Worm (Caenorhabditis elegans) whole organism, L2 larva: ENCODE data around the gene M04D8.8.

Experiments used
- C34F6.9 ChIP-seq: fragments of 150-350 bp; optimal IDR thresholded peaks from 2 replicates; lab custom pipeline; 2014; ENCODE audit warnings: missing biosample characterization, missing genetic modification characterization
- F13H6.1 ChIP-seq: sonication (generic microtip); optimal IDR thresholded peaks from 2 replicates; lab custom pipeline; 2016; ENCODE audit warnings: missing genetic modification characterization, missing compliant biosample characterization
- R02D3.7 ChIP-seq: fragments of 150-350 bp; optimal IDR thresholded peaks from 2 replicates; lab custom pipeline; 2014; ENCODE audit warnings: missing biosample characterization, missing genetic modification characterization
- Y55F3AM.14 ChIP-seq: fragments of 200-800 bp; sonication (Bioruptor generic); optimal IDR thresholded peaks from 2 replicates; lab custom pipeline; 2018; ENCODE audit warnings: mild to moderate bottlenecking, missing genetic modification characterization, missing compliant biosample characterization
- ZK546.5 ChIP-seq: sonication (generic microtip); optimal IDR thresholded peaks from 2 replicates; lab custom pipeline; 2017; ENCODE audit warnings: missing biosample characterization, missing genetic modification characterization
- alr-1 ChIP-seq: fragments of 150-350 bp; optimal IDR thresholded peaks from 2 replicates; lab custom pipeline; 2014; ENCODE audit warnings: missing biosample characterization, missing genetic modification characterization
- aly-2 ChIP-seq: fragments of 150-350 bp; optimal IDR thresholded peaks from 2 replicates; lab custom pipeline; 2014; ENCODE audit warnings: missing biosample characterization, missing genetic modification characterization
- blmp-1 ChIP-seq: sonication (generic microtip); optimal IDR thresholded peaks from 2 replicates; lab custom pipeline; 2017; ENCODE audit warnings: missing genetic modification characterization, mild to moderate bottlenecking, missing compliant biosample characterization, antibody characterized with exemption, moderate library complexity; ENCODE audit not compliant: insufficient read depth
- crh-2 ChIP-seq: sonication (generic microtip); optimal IDR thresholded peaks from 2 replicates; lab custom pipeline; 2017; ENCODE audit warnings: missing biosample characterization, missing genetic modification characterization
- egl-27 ChIP-seq: sonication (generic microtip); optimal IDR thresholded peaks from 3 replicates; lab custom pipeline; 2017; ENCODE audit warnings: missing biosample characterization, missing genetic modification reagents, missing genetic modification characterization
- elt-1 ChIP-seq: fragments of 150-350 bp; optimal IDR thresholded peaks from 2 replicates; lab custom pipeline; 2014; ENCODE audit warnings: missing biosample characterization, missing genetic modification characterization
- elt-3 ChIP-seq: sonication (generic microtip); optimal IDR thresholded peaks from 2 replicates; lab custom pipeline; 2017; ENCODE audit warnings: missing biosample characterization, missing genetic modification characterization
- fos-1 ChIP-seq: fragments of 150-350 bp; optimal IDR thresholded peaks from 2 replicates; lab custom pipeline; 2014; ENCODE audit warnings: missing biosample characterization, missing genetic modification characterization
- gmeb-1 ChIP-seq: fragments of 150-350 bp; optimal IDR thresholded peaks from 2 replicates; lab custom pipeline; 2014; ENCODE audit warnings: missing biosample characterization, missing genetic modification characterization
- lin-11 ChIP-seq: fragments of 150-350 bp; sonication (generic microtip); optimal IDR thresholded peaks from 2 replicates; lab custom pipeline; 2014; ENCODE audit warnings: missing biosample characterization, missing genetic modification characterization, inconsistent platforms, mixed read lengths
- lin-13 ChIP-seq: fragments of 150-350 bp; optimal IDR thresholded peaks from 2 replicates; lab custom pipeline; 2014; ENCODE audit warnings: missing biosample characterization, missing genetic modification reagents, missing genetic modification characterization
- lin-39 ChIP-seq: fragments of 150-350 bp; optimal IDR thresholded peaks from 2 replicates; lab custom pipeline; 2014; ENCODE audit warnings: missing biosample characterization, missing genetic modification reagents, missing genetic modification characterization
- lsy-2 ChIP-seq, 2 experiments: fragments of 150-350 bp in 1 of 2; sonication (generic microtip) in 1 of 2; optimal IDR thresholded peaks; 2 replicates each; lab custom pipeline; 2014 to 2017; ENCODE audit warnings: missing biosample characterization in 2 of 2, missing genetic modification characterization in 2 of 2
- mab-5 ChIP-seq: fragments of 150-350 bp; optimal IDR thresholded peaks from 2 replicates; lab custom pipeline; 2014; ENCODE audit warnings: missing biosample characterization, missing genetic modification characterization
- mdl-1 ChIP-seq, 2 experiments: fragments of 150-350 bp in 1 of 2; sonication (generic microtip) in 1 of 2; optimal IDR thresholded peaks; 2 replicates each; lab custom pipeline; 2017; ENCODE audit warnings: missing biosample characterization in 2 of 2, missing genetic modification characterization in 2 of 2
- nhr-10 ChIP-seq: sonication (generic microtip); optimal IDR thresholded peaks from 2 replicates; lab custom pipeline; 2017; ENCODE audit warnings: missing biosample characterization, missing genetic modification characterization
- nhr-11 ChIP-seq: fragments of 150-350 bp; optimal IDR thresholded peaks from 2 replicates; lab custom pipeline; 2014; ENCODE audit warnings: missing biosample characterization, missing genetic modification characterization
- nhr-12 ChIP-seq: fragments of 150-350 bp; optimal IDR thresholded peaks from 2 replicates; lab custom pipeline; 2014; ENCODE audit warnings: missing biosample characterization, missing genetic modification characterization
- nhr-129 ChIP-seq: fragments of 150-350 bp; optimal IDR thresholded peaks from 2 replicates; lab custom pipeline; 2014; ENCODE audit warnings: missing biosample characterization, missing genetic modification characterization
- nhr-21 ChIP-seq: fragments of 150-350 bp; optimal IDR thresholded peaks from 2 replicates; lab custom pipeline; 2014; ENCODE audit warnings: missing biosample characterization, missing genetic modification characterization
- nhr-23 ChIP-seq: fragments of 150-350 bp; optimal IDR thresholded peaks from 2 replicates; lab custom pipeline; 2014; ENCODE audit warnings: missing biosample characterization, missing genetic modification reagents, missing genetic modification characterization
- nhr-237 ChIP-seq: fragments of 150-350 bp; optimal IDR thresholded peaks from 2 replicates; lab custom pipeline; 2014; ENCODE audit warnings: missing biosample characterization, missing genetic modification characterization
- sem-4 ChIP-seq: fragments of 150-350 bp; optimal IDR thresholded peaks from 2 replicates; lab custom pipeline; 2014; ENCODE audit warnings: missing biosample characterization, missing genetic modification reagents, missing genetic modification characterization
- skn-1 ChIP-seq: sonication (generic microtip); optimal IDR thresholded peaks from 2 replicates; lab custom pipeline; 2017; ENCODE audit warnings: missing biosample characterization, missing genetic modification characterization
- sma-3 ChIP-seq: sonication (generic microtip); optimal IDR thresholded peaks from 2 replicates; lab custom pipeline; 2016; ENCODE audit warnings: missing genetic modification reagents, missing genetic modification characterization, missing compliant biosample characterization
- sma-9 ChIP-seq, 2 experiments: fragments of 150-350 bp in 1 of 2; sonication (generic microtip) in 1 of 2; optimal IDR thresholded peaks; 2 replicates each; lab custom pipeline; 2014 to 2016; ENCODE audit warnings: missing genetic modification characterization in 2 of 2, mild to moderate bottlenecking in 1 of 2, missing biosample characterization in 1 of 2, missing compliant biosample characterization in 1 of 2, missing genetic modification reagents in 1 of 2, moderate library complexity in 1 of 2
- snpc-4 ChIP-seq: fragments of 150-350 bp; optimal IDR thresholded peaks from 2 replicates; lab custom pipeline; 2014; ENCODE audit warnings: missing biosample characterization, missing genetic modification characterization
- unc-39 ChIP-seq: fragments of 150-350 bp; optimal IDR thresholded peaks from 2 replicates; lab custom pipeline; 2014; ENCODE audit warnings: missing biosample characterization, missing genetic modification characterization
- unc-55 ChIP-seq: fragments of 150-350 bp; sonication (generic microtip); optimal IDR thresholded peaks from 3 replicates; lab custom pipeline; 2014; ENCODE audit warnings: missing biosample characterization, missing genetic modification reagents, missing genetic modification characterization
- unc-62 ChIP-seq: fragments of 150-350 bp; optimal IDR thresholded peaks from 2 replicates; lab custom pipeline; 2014; ENCODE audit warnings: missing biosample characterization, missing genetic modification reagents, missing genetic modification characterization
- ztf-1 ChIP-seq: fragments of 200-800 bp; sonication (Bioruptor generic); conservative IDR thresholded peaks from 2 replicates; pipeline ENCODE4 v1.3.6; 2022; ENCODE audit warnings: missing genetic modification characterization, missing compliant biosample characterization
- ztf-11 ChIP-seq: sonication (generic microtip); optimal IDR thresholded peaks from 2 replicates; lab custom pipeline; 2017; ENCODE audit warnings: missing biosample characterization, missing genetic modification characterization
- ztf-4 ChIP-seq: fragments of 150-350 bp; optimal IDR thresholded peaks from 2 replicates; lab custom pipeline; 2014; ENCODE audit warnings: missing biosample characterization, missing genetic modification characterization

Gene M04D8.8

ce11 chrIII:10059002-10059401, 25.0 kb downstream of the M04D8.8 start, which contains the start of gene T16G12.8:
TSS of gene T16G12.8 (plus strand) at chrIII:10059302.
- TF ChIP-seq ZK546.5 (no peak), elt-3 (tag; lab: Kevin White, UChicago) (no peak)

- TF ChIP-seq unc-62 (GFP tag; lab: Kevin White, UChicago) = no peak
- TF ChIP-seq fos-1 = no peak
- TF ChIP-seq nhr-12 = no peak
- no peak for TF ChIP-seq nhr-237 (tag; lab: Kevin White, UChicago)
- TF ChIP-seq mdl-1 (tag; optimal IDR thresholded peaks at IDR 0.05; lab: Kevin White, UChicago) = no peak
- no peak for TF ChIP-seq nhr-11
- TF ChIP-seq skn-1 = no peak
- TF ChIP-seq sma-3 = no peak
- TF ChIP-seq Y55F3AM.14 (GFP tag; lab: Kevin White, UChicago) = no peak
- no peak for TF ChIP-seq sma-9 (GFP tag; optimal IDR thresholded peaks at IDR 0.05; lab: Kevin White, UChicago)
- TF ChIP-seq sma-9 (tag; optimal IDR thresholded peaks at IDR 0.05; lab: Kevin White, UChicago) = no peak
- TF ChIP-seq R02D3.7 = no peak
- no peak for TF ChIP-seq aly-2 (tag; lab: Kevin White, UChicago)
- TF ChIP-seq mab-5 (tag; lab: Kevin White, UChicago) = no peak
- no peak for TF ChIP-seq lin-13
- TF ChIP-seq ztf-4 (tag; lab: Kevin White, UChicago) = no peak
- TF ChIP-seq sem-4 (tag; lab: Kevin White, UChicago) = no peak
- TF ChIP-seq ZK546.5 = no peak
- no peak for TF ChIP-seq gmeb-1
- no peak for TF ChIP-seq nhr-21 (tag; lab: Kevin White, UChicago)
Observed at ce11 chrIII:10060573-10060972, 26.6 kb downstream of the M04D8.8 start, which contains the start of gene T16G12.13. TSS of gene T16G12.13 (plus strand) at chrIII:10060865.

ce11 chrIII:10064140-10064539, 30.2 kb downstream of the M04D8.8 start, which contains the start of gene ekl-6:
TSS of gene ekl-6 (plus strand) at chrIII:10064404.
- TF ChIP-seq sma-9 (GFP tag; optimal IDR thresholded peaks at IDR 0.05; lab: Kevin White, UChicago) (peak; percentile 68), sma-9 (tag; optimal IDR thresholded peaks at IDR 0.05; lab: Kevin White, UChicago) (no peak), nhr-23 (tag; lab: Kevin White, UChicago) (no peak), blmp-1 (tag; lab: Kevin White, UChicago) (no peak), elt-1 (tag; lab: Kevin White, UChicago) (no peak), F13H6.1 (tag; lab: Kevin White, UChicago) (peak; percentile 58), elt-3 (tag; lab: Kevin White, UChicago) (no peak), nhr-11 (no peak), C34F6.9 (tag; lab: Kevin White, UChicago) (peak; percentile 73), crh-2 (tag; lab: Kevin White, UChicago) (peak; percentile 4), nhr-129 (no peak), nhr-12 (no peak), lin-11 (tag; lab: Kevin White, UChicago) (no peak), gmeb-1 (peak; percentile 51), sma-3 (peak; percentile 63), ztf-1 (GFP tag; lab: Robert Waterston, UW) (no peak), R02D3.7 (no peak), lsy-2 (tag; optimal IDR thresholded peaks at IDR 0.05; lab: Kevin White, UChicago) (peak in 1 of 2 experiments; percentile 47), unc-55 (GFP tag; lab: Kevin White, UChicago) (peak; percentile 54), fos-1 (peak; percentile 21)
- TF ChIP-seq, all 48 proteins: peak for 9

- TF ChIP-seq egl-27 (tag; lab: Kevin White, UChicago) (no peak), nhr-23 (tag; lab: Kevin White, UChicago) (no peak), Y55F3AM.14 (GFP tag; lab: Kevin White, UChicago) (no peak), ZK546.5 (no peak), unc-55 (GFP tag; lab: Kevin White, UChicago) (no peak), lin-13 (no peak), unc-39 (tag; lab: Kevin White, UChicago) (no peak), C34F6.9 (tag; lab: Kevin White, UChicago) (no peak), snpc-4 (tag; lab: Kevin White, UChicago) (no peak), lin-39 (tag; lab: Kevin White, UChicago) (no peak), skn-1 (no peak), ztf-1 (GFP tag; lab: Robert Waterston, UW) (no peak), nhr-21 (tag; lab: Kevin White, UChicago) (no peak), crh-2 (tag; lab: Kevin White, UChicago) (no peak), mdl-1 (tag; optimal IDR thresholded peaks at IDR 0.05; lab: Kevin White, UChicago) (no peak), sma-9 (GFP tag; optimal IDR thresholded peaks at IDR 0.05; lab: Kevin White, UChicago) (no peak), sma-9 (tag; optimal IDR thresholded peaks at IDR 0.05; lab: Kevin White, UChicago) (no peak), alr-1 (tag; lab: Kevin White, UChicago) (no peak), fos-1 (no peak), ztf-11 (tag; lab: Kevin White, UChicago) (no peak), nhr-10 (tag; lab: Kevin White, UChicago) (no peak)
Observed at ce11 chrIII:10069278-10069677, 35.3 kb downstream of the M04D8.8 start, which contains the start of gene T16G12.6. TSS of gene T16G12.6 (plus strand) at chrIII:10069578.
